Worm (Caenorhabditis elegans) whole organism, late embryonic: ENCODE measurements around the gene snf-12.

Experiments
- C08G9.2 ChIP-seq: sonication (generic microtip); optimal IDR thresholded peaks from 2 replicates; lab custom pipeline; 2016; ENCODE audit warnings: mild to moderate bottlenecking, missing genetic modification characterization, moderate library complexity, missing compliant biosample characterization
- C38D4.7 ChIP-seq: fragments of 200-800 bp; sonication (Bioruptor generic); optimal IDR thresholded peaks from 2 replicates; lab custom pipeline; 2018; ENCODE audit warnings: mild to moderate bottlenecking, missing genetic modification characterization, moderate library complexity, missing compliant biosample characterization
- K09A11.1 ChIP-seq: sonication (generic microtip); optimal IDR thresholded peaks from 2 replicates; lab custom pipeline; 2017; ENCODE audit warnings: antibody characterized with exemption, mild to moderate bottlenecking, missing genetic modification characterization, missing compliant biosample characterization; ENCODE audit not compliant: insufficient read depth
- ama-1 ChIP-seq: fragments of 150-350 bp; optimal IDR thresholded peaks from 2 replicates; lab custom pipeline; 2014
- ceh-18 ChIP-seq: sonication (generic microtip); optimal IDR thresholded peaks from 2 replicates; lab custom pipeline; 2016; ENCODE audit warnings: missing genetic modification characterization, missing compliant biosample characterization
- ceh-2 ChIP-seq: sonication (generic microtip); optimal IDR thresholded peaks from 2 replicates; lab custom pipeline; 2016; ENCODE audit warnings: missing genotype, missing genetic modification characterization, missing compliant biosample characterization
- ceh-22 ChIP-seq: sonication (generic microtip); optimal IDR thresholded peaks from 2 replicates; lab custom pipeline; 2017; ENCODE audit warnings: missing biosample characterization, missing genetic modification characterization
- ceh-34 ChIP-seq: sonication (generic microtip); optimal IDR thresholded peaks from 2 replicates; lab custom pipeline; 2016; ENCODE audit warnings: mild to moderate bottlenecking, missing genetic modification characterization, missing compliant biosample characterization
- ceh-45 ChIP-seq: fragments of 200-800 bp; sonication (Bioruptor generic); IDR thresholded peaks from 2 replicates; pipeline ENCODE4 v1.3.6; 2022; ENCODE audit warnings: missing genetic modification reagents, missing genetic modification characterization, missing compliant biosample characterization
- ceh-6 ChIP-seq: fragments of 200-800 bp; sonication (Bioruptor generic); optimal IDR thresholded peaks from 2 replicates; lab custom pipeline; 2018; ENCODE audit warnings: mild to moderate bottlenecking, missing genetic modification characterization, missing compliant biosample characterization
- ceh-9 ChIP-seq: sonication (generic microtip); optimal IDR thresholded peaks from 2 replicates; lab custom pipeline; 2016; ENCODE audit warnings: mild to moderate bottlenecking, missing genetic modification characterization, inconsistent platforms, missing compliant biosample characterization
- che-1 ChIP-seq: sonication (generic microtip); optimal IDR thresholded peaks from 2 replicates; lab custom pipeline; 2016; ENCODE audit warnings: mild to moderate bottlenecking, missing genetic modification characterization, missing compliant biosample characterization
- dve-1 ChIP-seq: sonication (generic microtip); optimal IDR thresholded peaks from 2 replicates; lab custom pipeline; 2017; ENCODE audit warnings: antibody characterized with exemption, mild to moderate bottlenecking, missing genetic modification characterization, missing compliant biosample characterization
- elt-2 ChIP-seq: sonication (generic microtip); optimal IDR thresholded peaks from 2 replicates; lab custom pipeline; 2016; ENCODE audit warnings: missing genetic modification reagents, missing genetic modification characterization, missing compliant biosample characterization
- elt-4 ChIP-seq: sonication (generic microtip); optimal IDR thresholded peaks from 2 replicates; lab custom pipeline; 2016; ENCODE audit warnings: missing genetic modification characterization, missing compliant biosample characterization
- fax-1 ChIP-seq: sonication (generic microtip); optimal IDR thresholded peaks from 2 replicates; lab custom pipeline; 2016; ENCODE audit warnings: missing genotype, missing genetic modification characterization, missing compliant biosample characterization
- fkh-10 ChIP-seq: fragments of 150-350 bp; optimal IDR thresholded peaks from 2 replicates; lab custom pipeline; 2014; ENCODE audit warnings: missing biosample characterization, missing genetic modification reagents, missing genetic modification characterization
- fkh-6 ChIP-seq: sonication (generic microtip); optimal IDR thresholded peaks from 2 replicates; lab custom pipeline; 2016; ENCODE audit warnings: missing genetic modification characterization, missing compliant biosample characterization
- hlh-30 ChIP-seq: sonication (generic microtip); optimal IDR thresholded peaks from 2 replicates; lab custom pipeline; 2017; ENCODE audit warnings: antibody characterized with exemption, missing genetic modification characterization, missing compliant biosample characterization; ENCODE audit not compliant: insufficient read depth
- hlh-6 ChIP-seq: sonication (generic microtip); optimal IDR thresholded peaks from 2 replicates; lab custom pipeline; 2016; ENCODE audit warnings: missing genotype, missing genetic modification characterization, missing compliant biosample characterization
- hlh-8 ChIP-seq: sonication (generic microtip); optimal IDR thresholded peaks from 2 replicates; lab custom pipeline; 2016; ENCODE audit warnings: missing genotype, missing genetic modification characterization, missing compliant biosample characterization
- madf-2 ChIP-seq: sonication (generic microtip); optimal IDR thresholded peaks from 2 replicates; lab custom pipeline; 2017; ENCODE audit warnings: missing genetic modification characterization, missing compliant biosample characterization
- nhr-232 ChIP-seq: sonication (generic microtip); optimal IDR thresholded peaks from 2 replicates; lab custom pipeline; 2016; ENCODE audit warnings: missing genetic modification characterization, missing compliant biosample characterization
- odd-2 ChIP-seq: sonication (generic microtip); optimal IDR thresholded peaks from 2 replicates; lab custom pipeline; 2017; ENCODE audit warnings: antibody characterized with exemption, mild to moderate bottlenecking, missing genetic modification characterization, missing compliant biosample characterization
- pat-9 ChIP-seq: fragments of 200-800 bp; sonication (Bioruptor generic); optimal IDR thresholded peaks from 2 replicates; lab custom pipeline; 2018; ENCODE audit warnings: mild to moderate bottlenecking, missing genetic modification characterization, moderate library complexity, missing compliant biosample characterization
- pax-1 ChIP-seq: fragments of 150-350 bp; optimal IDR thresholded peaks from 2 replicates; lab custom pipeline; 2014; ENCODE audit warnings: missing biosample characterization, missing genetic modification characterization
- pha-4 ChIP-seq: fragments of 150-350 bp; optimal IDR thresholded peaks from 2 replicates; lab custom pipeline; 2018; ENCODE audit warnings: missing biosample characterization, missing genetic modification reagents, missing genetic modification characterization
- pqm-1 ChIP-seq: sonication (generic microtip); optimal IDR thresholded peaks from 2 replicates; lab custom pipeline; 2016; ENCODE audit warnings: missing genetic modification characterization, missing compliant biosample characterization
- pros-1 ChIP-seq: fragments of 150-350 bp; optimal IDR thresholded peaks from 2 replicates; lab custom pipeline; 2014; ENCODE audit warnings: missing biosample characterization, missing genetic modification reagents, missing genetic modification characterization
- ref-2 ChIP-seq: sonication (generic microtip); optimal IDR thresholded peaks from 2 replicates; lab custom pipeline; 2016; ENCODE audit warnings: missing genetic modification characterization, missing compliant biosample characterization
- sdc-2 ChIP-seq: sonication (generic microtip); optimal IDR thresholded peaks from 2 replicates; lab custom pipeline; 2016; ENCODE audit warnings: missing genotype, missing genetic modification characterization, missing compliant biosample characterization
- sox-2 ChIP-seq: fragments of 200-800 bp; sonication (Bioruptor generic); IDR thresholded peaks from 2 replicates; pipeline ENCODE4 v1.3.6; 2022; ENCODE audit warnings: missing genetic modification reagents, missing genetic modification characterization, missing compliant biosample characterization
- syd-9 ChIP-seq: sonication (generic microtip); optimal IDR thresholded peaks from 2 replicates; lab custom pipeline; 2016; ENCODE audit warnings: mild to moderate bottlenecking, missing genetic modification characterization, moderate library complexity, missing compliant biosample characterization
- tbx-7 ChIP-seq: sonication (generic microtip); optimal IDR thresholded peaks from 2 replicates; lab custom pipeline; 2016; ENCODE audit warnings: missing genotype, missing genetic modification characterization, missing compliant biosample characterization
- ttx-3 ChIP-seq: sonication (generic microtip); optimal IDR thresholded peaks from 2 replicates; lab custom pipeline; 2016; ENCODE audit warnings: missing genetic modification reagents, missing genetic modification characterization, missing compliant biosample characterization
- unc-3 ChIP-seq, 2 experiments: fragments of 200-800 bp in 1 of 2; sonication (Bioruptor generic) in 1 of 2; sonication (generic microtip) in 1 of 2; conservative IDR thresholded peaks in 1 of 2; optimal IDR thresholded peaks in 1 of 2; 2 replicates each; pipeline versions ENCODE4 v1.3.6 to Lab custom; 2016 to 2022; ENCODE audit warnings: missing compliant biosample characterization in 2 of 2, missing genetic modification characterization in 2 of 2, missing genetic modification reagents in 1 of 2
- unc-42 ChIP-seq: sonication (generic microtip); optimal IDR thresholded peaks from 2 replicates; lab custom pipeline; 2016; ENCODE audit warnings: missing genotype, missing genetic modification characterization, missing compliant biosample characterization
- unc-55 ChIP-seq: sonication (generic microtip); optimal IDR thresholded peaks from 2 replicates; lab custom pipeline; 2017; ENCODE audit warnings: missing biosample characterization, missing genetic modification reagents, missing genetic modification characterization
- unc-86 ChIP-seq: sonication (generic microtip); optimal IDR thresholded peaks from 2 replicates; lab custom pipeline; 2016; ENCODE audit warnings: missing genetic modification characterization, missing compliant biosample characterization
- ztf-16 ChIP-seq: sonication (generic microtip); optimal IDR thresholded peaks from 2 replicates; lab custom pipeline; 2017; ENCODE audit warnings: missing genetic modification characterization, missing compliant biosample characterization

Gene snf-12

ce11 chrX:9023816-9024215 lies 5.5 kb upstream of the snf-12 start:
- TF ChIP-seq K09A11.1 (tag; lab: Kevin White, UChicago) = no peak
- TF ChIP-seq sdc-2 (tag; lab: Kevin White, UChicago) = no peak
- no peak for TF ChIP-seq hlh-8

ce11 chrX:9024270-9024669 lies 5.0 kb upstream of the snf-12 start:
- TF ChIP-seq ceh-18 = no peak
- TF ChIP-seq ztf-16 = peak; percentile 2
- TF ChIP-seq ttx-3 = peak; percentile 34
- peak; percentile 41; the same call in 1 of the 2 replicates for TF ChIP-seq unc-3 (GFP tag; conservative IDR thresholded peaks at IDR 0.05; lab: Robert Waterston, UW)
- TF ChIP-seq unc-3 (tag; optimal IDR thresholded peaks at IDR 0.05; lab: Kevin White, UChicago) = no peak
- TF ChIP-seq elt-2 (tag; lab: Kevin White, UChicago) = peak; percentile 33
- peak; percentile 10 for TF ChIP-seq unc-86 (tag; lab: Kevin White, UChicago)
- no peak for TF ChIP-seq fkh-6 (tag; lab: Kevin White, UChicago)
- peak; percentile 31 for TF ChIP-seq che-1 (tag; lab: Kevin White, UChicago)

- TF ChIP-seq sdc-2 (tag; lab: Kevin White, UChicago) (no peak), pros-1 (tag; lab: Kevin White, UChicago) (no peak), unc-42 (no peak), fax-1 (tag; lab: Kevin White, UChicago) (no peak), C08G9.2 (tag; lab: Kevin White, UChicago) (no peak), unc-55 (no peak), unc-3 (GFP tag; conservative IDR thresholded peaks at IDR 0.05; lab: Robert Waterston, UW) (no peak), unc-3 (tag; optimal IDR thresholded peaks at IDR 0.05; lab: Kevin White, UChicago) (no peak), ceh-6 (GFP tag; lab: Kevin White, UChicago) (no peak), ceh-2 (tag; lab: Kevin White, UChicago) (no peak), C38D4.7 (GFP tag; lab: Kevin White, UChicago) (no peak), ceh-9 (tag; lab: Kevin White, UChicago) (no peak), hlh-30 (tag; lab: Kevin White, UChicago) (no peak), unc-86 (tag; lab: Kevin White, UChicago) (no peak), pax-1 (no peak), fkh-10 (GFP tag; lab: Kevin White, UChicago) (no peak)
Observed at ce11 chrX:9025484-9025883, 3.8 kb upstream of the snf-12 start.

ce11 chrX:9027304-9027703 lies 2.0 kb upstream of the snf-12 start, which contains the start of gene T25B6.3:
TSS of gene T25B6.3 (plus strand) at chrX:9027604.
- TF ChIP-seq elt-4 (tag; lab: Kevin White, UChicago) (no peak), unc-3 (GFP tag; conservative IDR thresholded peaks at IDR 0.05; lab: Robert Waterston, UW) (no peak), unc-3 (tag; optimal IDR thresholded peaks at IDR 0.05; lab: Kevin White, UChicago) (no peak), pqm-1 (tag; lab: Kevin White, UChicago) (no peak), C38D4.7 (GFP tag; lab: Kevin White, UChicago) (no peak), unc-42 (no peak), ceh-45 (no peak), hlh-6 (tag; lab: Kevin White, UChicago) (no peak), syd-9 (tag; lab: Kevin White, UChicago) (no peak)
- TF ChIP-seq, all 69 proteins: peak for 0

- no peak for TF ChIP-seq fkh-10 (GFP tag; lab: Kevin White, UChicago)
- no peak for TF ChIP-seq pat-9
- peak; percentile 18 for TF ChIP-seq elt-2 (tag; lab: Kevin White, UChicago)
- no peak for TF ChIP-seq nhr-232 (tag; lab: Kevin White, UChicago)
- no peak for TF ChIP-seq pros-1 (tag; lab: Kevin White, UChicago)
Observed at ce11 chrX:9034310-9034709, 5.0 kb downstream of the snf-12 start, which contains the start of gene nep-22. TSS of gene nep-22 (plus strand) at chrX:9034554.

- no peak for TF ChIP-seq dve-1 (tag; lab: Kevin White, UChicago)
- no peak for TF ChIP-seq hlh-6 (tag; lab: Kevin White, UChicago)
- TF ChIP-seq ceh-18 = no peak
- TF ChIP-seq odd-2 (tag; lab: Kevin White, UChicago) = no peak
- no peak for TF ChIP-seq tbx-7 (tag; lab: Kevin White, UChicago)
- TF ChIP-seq madf-2 (tag; lab: Kevin White, UChicago) = no peak
- no peak for TF ChIP-seq pha-4 (tag; lab: Kevin White, UChicago)
- TF ChIP-seq pqm-1 (tag; lab: Kevin White, UChicago) = no peak
- TF ChIP-seq fkh-6 (tag; lab: Kevin White, UChicago) = no peak
- TF ChIP-seq ztf-16 = no peak
- no peak for TF ChIP-seq syd-9 (tag; lab: Kevin White, UChicago)
- no peak for TF ChIP-seq hlh-8
- no peak for TF ChIP-seq sox-2
- TF ChIP-seq ceh-34 = no peak
- TF ChIP-seq ceh-22 (tag; lab: Kevin White, UChicago) = no peak
- no peak for TF ChIP-seq ref-2 (tag; lab: Kevin White, UChicago)
- no peak for TF ChIP-seq ama-1 (lab: Kevin White, UChicago)
Observed at ce11 chrX:9035142-9035541, 5.9 kb downstream of the snf-12 start.
